Fruit fly (Drosophila melanogaster) whole organism, embryonic: ENCODE results near the gene Ilp6.

Source experiments
- ATbp ChIP-seq: fragments of 200-800 bp; sonication (Bioruptor generic); optimal IDR thresholded peaks from 2 replicates; lab custom pipeline; 2017; ENCODE audit warnings: missing biosample characterization, mild to moderate bottlenecking, missing genetic modification characterization, missing genetic modification reagents
- Atf-2 ChIP-seq: fragments of 200-800 bp; sonication (Bioruptor generic); optimal IDR thresholded peaks from 2 replicates; lab custom pipeline; 2016; ENCODE audit warnings: missing biosample characterization, missing genetic modification characterization
- CG1024 ChIP-seq: fragments of 200-800 bp; sonication (Bioruptor generic); IDR thresholded peaks from 2 replicates; pipeline ENCODE4 v1.3.6; 2022; ENCODE audit warnings: missing biosample characterization, missing genetic modification characterization
- CG11247 ChIP-seq: fragments of 200-800 bp; sonication (Bioruptor generic); IDR thresholded peaks from 2 replicates; pipeline ENCODE4 v1.3.6; 2022; ENCODE audit warnings: missing biosample characterization, missing genetic modification characterization
- CG11696 ChIP-seq: fragments of 200-800 bp; sonication (Bioruptor generic); IDR thresholded peaks from 2 replicates; pipeline ENCODE4 v1.3.6; 2022; ENCODE audit warnings: missing biosample characterization, missing genetic modification characterization
- CG14860 ChIP-seq: fragments of 200-800 bp; sonication (Bioruptor generic); IDR thresholded peaks from 3 replicates; pipeline ENCODE4 v1.3.6; 2022; ENCODE audit warnings: missing biosample characterization, missing genetic modification characterization; ENCODE audit not compliant: partially characterized antibody
- CG1603 ChIP-seq: fragments of 200-800 bp; sonication (Bioruptor generic); optimal IDR thresholded peaks from 2 replicates; lab custom pipeline; 2019; ENCODE audit warnings: missing biosample characterization, mild to moderate bottlenecking, missing genetic modification characterization, moderate library complexity
- CG17186 ChIP-seq: fragments of 200-800 bp; sonication (Bioruptor generic); optimal IDR thresholded peaks from 3 replicates; lab custom pipeline; 2017; ENCODE audit warnings: missing biosample characterization, missing genetic modification reagents, missing genetic modification characterization
- CG17361 ChIP-seq: fragments of 200-800 bp; sonication (Bioruptor generic); IDR thresholded peaks from 3 replicates; pipeline ENCODE4 v1.3.6; 2022; ENCODE audit warnings: missing biosample characterization, missing genetic modification characterization
- CG18599 ChIP-seq: fragments of 200-800 bp; sonication (Bioruptor generic); optimal IDR thresholded peaks from 3 replicates; lab custom pipeline; 2017; ENCODE audit warnings: missing biosample characterization, missing genetic modification characterization, mild to moderate bottlenecking, moderate library complexity, missing genetic modification reagents
- CG2678 ChIP-seq: fragments of 200-800 bp; sonication (Bioruptor generic); optimal IDR thresholded peaks from 3 replicates; lab custom pipeline; 2019; ENCODE audit warnings: missing biosample characterization, mild to moderate bottlenecking, missing genetic modification characterization, moderate library complexity
- CG31365 ChIP-seq: fragments of 200-800 bp; sonication (Bioruptor generic); optimal IDR thresholded peaks from 2 replicates; lab custom pipeline; 2018; ENCODE audit warnings: missing biosample characterization, mild to moderate bottlenecking, missing genetic modification characterization
- CG32772 ChIP-seq: fragments of 200-800 bp; sonication (Bioruptor generic); IDR thresholded peaks from 2 replicates; pipeline ENCODE4 v1.3.6; 2022; ENCODE audit warnings: missing biosample characterization, missing genetic modification characterization
- CG33557 ChIP-seq: fragments of 200-800 bp; sonication (Bioruptor generic); optimal IDR thresholded peaks from 2 replicates; lab custom pipeline; 2019; ENCODE audit warnings: missing biosample characterization, mild to moderate bottlenecking, missing genetic modification characterization, moderate library complexity
- CG3726 ChIP-seq: fragments of 200-800 bp; sonication (Bioruptor generic); IDR thresholded peaks from 3 replicates; pipeline ENCODE4, ENCODE4 v1.3.6; 2022; ENCODE audit warnings: missing biosample characterization, missing genetic modification characterization
- CG4617 ChIP-seq: fragments of 200-800 bp; sonication (Bioruptor generic); optimal IDR thresholded peaks from 3 replicates; lab custom pipeline; 2016; ENCODE audit warnings: missing biosample characterization, missing genetic modification characterization, borderline replicate concordance
- CG4820 ChIP-seq: fragments of 200-800 bp; sonication (Bioruptor generic); optimal IDR thresholded peaks from 3 replicates; lab custom pipeline; 2016; ENCODE audit warnings: missing biosample characterization, missing genetic modification characterization
- CG6654 ChIP-seq: fragments of 200-800 bp; sonication (Bioruptor generic); optimal IDR thresholded peaks from 2 replicates; lab custom pipeline; 2017; ENCODE audit warnings: missing biosample characterization, mild to moderate bottlenecking, missing genetic modification characterization
- CG6854 ChIP-seq: fragments of 200-800 bp; sonication (Bioruptor generic); optimal IDR thresholded peaks from 3 replicates; lab custom pipeline; 2017; ENCODE audit warnings: missing biosample characterization, mild to moderate bottlenecking, missing genetic modification characterization
- CG7745 ChIP-seq: fragments of 200-800 bp; sonication (Bioruptor generic); optimal IDR thresholded peaks from 2 replicates; lab custom pipeline; 2018; ENCODE audit warnings: missing biosample characterization, mild to moderate bottlenecking, missing genetic modification characterization, moderate library complexity
- CG7928 ChIP-seq: fragments of 200-800 bp; sonication (Bioruptor generic); optimal IDR thresholded peaks from 2 replicates; lab custom pipeline; 2017; ENCODE audit warnings: missing biosample characterization, mild to moderate bottlenecking, missing genetic modification characterization
- CG9876 ChIP-seq: fragments of 200-800 bp; sonication (Bioruptor generic); optimal IDR thresholded peaks from 2 replicates; lab custom pipeline; 2016; ENCODE audit warnings: missing biosample characterization, missing genetic modification characterization
- Camta ChIP-seq: fragments of 200-800 bp; sonication (Bioruptor generic); optimal IDR thresholded peaks from 2 replicates; lab custom pipeline; 2016; ENCODE audit warnings: missing biosample characterization, missing genetic modification characterization
- Dip2 ChIP-seq: fragments of 200-800 bp; sonication (Bioruptor generic); IDR thresholded peaks from 2 replicates; pipeline ENCODE4 v1.3.6; 2022; ENCODE audit warnings: missing biosample characterization, missing genetic modification characterization
- Doc3 ChIP-seq: fragments of 200-800 bp; sonication (Bioruptor generic); IDR thresholded peaks from 3 replicates; pipeline ENCODE4 v1.3.6; 2022; ENCODE audit warnings: missing biosample characterization, missing genetic modification characterization; ENCODE audit not compliant: partially characterized antibody
- E2f2 ChIP-seq: fragments of 200-800 bp; sonication (Bioruptor generic); IDR thresholded peaks from 2 replicates; pipeline ENCODE4 v1.3.6; 2022; ENCODE audit warnings: missing biosample characterization, missing genetic modification characterization
- Ets97D ChIP-seq: fragments of 200-800 bp; sonication (Bioruptor generic); optimal IDR thresholded peaks from 3 replicates; lab custom pipeline; 2016; ENCODE audit warnings: missing biosample characterization, missing genetic modification characterization
- Kr ChIP-seq: fragments of 200-800 bp; sonication (Bioruptor generic); optimal IDR thresholded peaks from 2 replicates; lab custom pipeline; 2017; ENCODE audit warnings: missing biosample characterization, mild to moderate bottlenecking, missing genetic modification characterization
- Mes4 ChIP-seq: fragments of 200-800 bp; sonication (Bioruptor generic); optimal IDR thresholded peaks from 2 replicates; lab custom pipeline; 2016; ENCODE audit warnings: missing biosample characterization, missing genetic modification characterization
- Myb ChIP-seq: fragments of 200-800 bp; sonication (Bioruptor generic); optimal IDR thresholded peaks from 2 replicates; lab custom pipeline; 2016; ENCODE audit warnings: missing biosample characterization, missing genetic modification characterization
- Opbp ChIP-seq: fragments of 200-800 bp; sonication (Bioruptor generic); IDR thresholded peaks from 3 replicates; pipeline ENCODE4 v1.3.6; 2022; ENCODE audit warnings: missing biosample characterization, missing genetic modification characterization; ENCODE audit not compliant: partially characterized antibody
- PHDP ChIP-seq: fragments of 200-800 bp; sonication (Bioruptor generic); optimal IDR thresholded peaks from 3 replicates; lab custom pipeline; 2018; ENCODE audit warnings: missing biosample characterization, mild to moderate bottlenecking, missing genetic modification characterization, moderate library complexity
- Scr ChIP-seq: fragments of 200-800 bp; sonication (Bioruptor generic); IDR thresholded peaks from 2 replicates; pipeline ENCODE4 v1.3.6; 2022; ENCODE audit warnings: missing biosample characterization, missing genetic modification characterization; ENCODE audit not compliant: partially characterized antibody
- Side ChIP-seq: fragments of 200-800 bp; sonication (Bioruptor generic); optimal IDR thresholded peaks from 2 replicates; lab custom pipeline; 2016; ENCODE audit warnings: missing biosample characterization, missing genetic modification characterization
- Ssrp ChIP-seq: fragments of 200-800 bp; sonication (Bioruptor generic); optimal IDR thresholded peaks from 2 replicates; lab custom pipeline; 2018; ENCODE audit warnings: missing biosample characterization, mild to moderate bottlenecking, missing genetic modification characterization, moderate library complexity
- Vsx1 ChIP-seq: fragments of 200-800 bp; sonication (Bioruptor generic); optimal IDR thresholded peaks from 2 replicates; lab custom pipeline; 2017; ENCODE audit warnings: missing biosample characterization, mild to moderate bottlenecking, missing genetic modification characterization, missing genetic modification reagents
- Xrp1 ChIP-seq: fragments of 200-800 bp; sonication (Bioruptor generic); IDR thresholded peaks from 2 replicates; pipeline ENCODE4 v1.3.6; 2022; ENCODE audit warnings: missing biosample characterization, missing genetic modification characterization
- bigmax ChIP-seq: fragments of 200-800 bp; sonication (Bioruptor generic); optimal IDR thresholded peaks from 2 replicates; lab custom pipeline; 2018; ENCODE audit warnings: missing biosample characterization, mild to moderate bottlenecking, missing genetic modification characterization
- croc ChIP-seq: fragments of 200-800 bp; sonication (Bioruptor generic); conservative IDR thresholded peaks from 3 replicates; pipeline ENCODE4 v1.3.6; 2022; ENCODE audit warnings: missing biosample characterization, missing genetic modification characterization
- crp ChIP-seq, 2 experiments: fragments of 200-800 bp; sonication (Bioruptor generic); optimal IDR thresholded peaks; 2 replicates in 1 of 2; 3 replicates in 1 of 2; lab custom pipeline; 2017; ENCODE audit warnings: missing biosample characterization in 2 of 2, missing genetic modification characterization in 2 of 2, mild to moderate bottlenecking in 1 of 2, moderate library complexity in 1 of 2
- da ChIP-seq: fragments of 200-800 bp; sonication (Bioruptor generic); optimal IDR thresholded peaks from 2 replicates; lab custom pipeline; 2016; ENCODE audit warnings: missing biosample characterization, missing genetic modification characterization
- dati ChIP-seq: fragments of 200-800 bp; sonication (Bioruptor generic); IDR thresholded peaks from 2 replicates; pipeline ENCODE4 v1.3.6; 2022; ENCODE audit warnings: missing biosample characterization, missing genetic modification characterization
- exex ChIP-seq: fragments of 200-800 bp; sonication (Bioruptor generic); optimal IDR thresholded peaks from 4 replicates; lab custom pipeline; 2018; ENCODE audit warnings: missing biosample characterization, mild to moderate bottlenecking, missing genetic modification characterization, moderate library complexity
- fd96Cb ChIP-seq: fragments of 200-800 bp; sonication (Bioruptor generic); optimal IDR thresholded peaks from 2 replicates; lab custom pipeline; 2018; ENCODE audit warnings: missing biosample characterization, mild to moderate bottlenecking, missing genetic modification characterization, moderate library complexity
- gcm ChIP-seq: fragments of 200-800 bp; sonication (Bioruptor generic); optimal IDR thresholded peaks from 2 replicates; lab custom pipeline; 2019; ENCODE audit warnings: missing biosample characterization, mild to moderate bottlenecking, missing genetic modification characterization, moderate library complexity
- lab ChIP-seq: fragments of 200-800 bp; sonication (Bioruptor generic); optimal IDR thresholded peaks from 3 replicates; lab custom pipeline; 2017; ENCODE audit warnings: missing biosample characterization, missing genetic modification characterization, mild to moderate bottlenecking, moderate library complexity, missing genetic modification reagents
- phol ChIP-seq: fragments of 200-800 bp; sonication (Bioruptor generic); optimal IDR thresholded peaks from 3 replicates; lab custom pipeline; 2018; ENCODE audit warnings: missing biosample characterization, mild to moderate bottlenecking, missing genetic modification characterization, moderate library complexity
- psq ChIP-seq: fragments of 200-800 bp; sonication (Bioruptor generic); optimal IDR thresholded peaks from 2 replicates; lab custom pipeline; 2017; ENCODE audit warnings: missing biosample characterization, missing genetic modification characterization
- stc ChIP-seq: fragments of 200-800 bp; sonication (Bioruptor generic); IDR thresholded peaks from 2 replicates; pipeline ENCODE4 v1.3.6; 2022; ENCODE audit warnings: missing biosample characterization, missing genetic modification characterization
- tna ChIP-seq: fragments of 200-800 bp; sonication (Bioruptor generic); IDR thresholded peaks from 2 replicates; pipeline ENCODE4 v1.3.6; 2022; ENCODE audit warnings: missing biosample characterization, missing genetic modification characterization; ENCODE audit not compliant: partially characterized antibody
- vvl ChIP-seq: fragments of 200-800 bp; sonication (Bioruptor generic); IDR thresholded peaks from 2 replicates; pipeline ENCODE4 v1.3.6; 2022; ENCODE audit warnings: missing biosample characterization, missing genetic modification characterization

Ilp6 gene

DNA sequence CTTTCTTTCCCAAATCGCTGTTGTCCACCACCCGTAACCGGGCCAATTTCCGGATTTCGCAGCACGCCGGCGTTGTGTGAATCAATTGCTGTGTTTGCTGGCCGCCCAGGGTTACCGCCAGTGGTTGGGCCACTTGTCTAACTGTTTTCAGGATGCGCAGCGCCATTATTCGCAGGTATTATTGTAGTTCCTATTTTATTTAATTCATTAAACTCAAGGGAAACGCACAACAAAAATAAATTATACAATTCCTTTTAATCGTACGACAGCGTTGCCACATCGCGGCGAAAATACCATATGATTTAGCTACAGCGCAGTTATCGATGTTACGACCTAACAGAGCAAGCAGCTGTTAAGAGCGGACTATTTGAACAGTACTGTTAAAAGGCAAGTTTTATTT is 9.9 kb upstream of the Ilp6 start, which contains the start of gene mRpL14 (continued):
- no peak for TF ChIP-seq CG32772 (GFP tag; lab: Robert Waterston, UW)
- TF ChIP-seq CG4617 (GFP tag; lab: Kevin White, UChicago): peak; percentile 52
- TF ChIP-seq croc (GFP tag; lab: Robert Waterston, UW): no peak
- TF ChIP-seq dati (GFP tag; lab: Robert Waterston, UW): no peak
- no peak for TF ChIP-seq CG3726
- TF ChIP-seq CG17361 (GFP tag; lab: Robert Waterston, UW): no peak
- no peak for TF ChIP-seq exex
- no peak for TF ChIP-seq CG18599 (GFP tag; lab: Kevin White, UChicago)
- TF ChIP-seq CG1603 (tag; lab: Kevin White, UChicago): peak; percentile 14
- TF ChIP-seq Camta (GFP tag; lab: Kevin White, UChicago): no peak
- TF ChIP-seq crp (GFP tag; optimal IDR thresholded peaks at IDR 0.05; lab: Kevin White, UChicago): peak; percentile 59 to 90
- TF ChIP-seq tna (GFP tag; lab: Robert Waterston, UW): no peak
- no peak for TF ChIP-seq ATbp (GFP tag; lab: Kevin White, UChicago)
- TF ChIP-seq Vsx1: no peak
- TF ChIP-seq CG4820 (GFP tag; lab: Kevin White, UChicago): no peak
- TF ChIP-seq Xrp1 (GFP tag; lab: Robert Waterston, UW): no peak
- no peak for TF ChIP-seq Opbp (GFP tag; lab: Robert Waterston, UW)
- TF ChIP-seq da (GFP tag; lab: Kevin White, UChicago): no peak
- TF ChIP-seq CG6854 (GFP tag; lab: Kevin White, UChicago): no peak
- TF ChIP-seq fd96Cb (tag; lab: Kevin White, UChicago): no peak
- TF ChIP-seq Ssrp (tag; lab: Kevin White, UChicago): no peak
- no peak for TF ChIP-seq stc (GFP tag; lab: Robert Waterston, UW)
- no peak for TF ChIP-seq gcm (GFP tag; lab: Kevin White, UChicago)
- TF ChIP-seq Scr (GFP tag; lab: Robert Waterston, UW): peak; percentile 27; the same call in 1 of the 2 replicates
- TF ChIP-seq CG9876 (GFP tag; lab: Kevin White, UChicago): no peak
- TF ChIP-seq CG11696 (GFP tag; lab: Robert Waterston, UW): no peak
- TF ChIP-seq CG2678: no peak
- TF ChIP-seq lab: no peak
- no peak for TF ChIP-seq Kr
- no peak for TF ChIP-seq CG31365 (tag; lab: Kevin White, UChicago)
- TF ChIP-seq Atf-2 (GFP tag; lab: Kevin White, UChicago): no peak
- TF ChIP-seq psq (GFP tag; lab: Kevin White, UChicago): no peak
- peak; percentile 78 for TF ChIP-seq E2f2
- no peak for TF ChIP-seq CG14860
- TF ChIP-seq Myb: no peak
- TF ChIP-seq CG17186: peak; percentile 8
- no peak for TF ChIP-seq CG1024 (GFP tag; lab: Robert Waterston, UW)
- TF ChIP-seq CG6654: no peak
- TF ChIP-seq CG7745 (tag; lab: Kevin White, UChicago): no peak
- no peak for TF ChIP-seq phol (tag; lab: Kevin White, UChicago)
- no peak for TF ChIP-seq Side (GFP tag; lab: Kevin White, UChicago)
- TF ChIP-seq PHDP: no peak
- no peak for TF ChIP-seq CG33557 (GFP tag; lab: Kevin White, UChicago)
- TF ChIP-seq bigmax (GFP tag; lab: Kevin White, UChicago): no peak
- peak; percentile 26; the same call in 1 of the 2 replicates for TF ChIP-seq vvl (GFP tag; lab: Robert Waterston, UW)
- no peak for TF ChIP-seq CG7928
- TF ChIP-seq Doc3: no peak
- TF ChIP-seq CG11247 (GFP tag; lab: Robert Waterston, UW): no peak
- no peak for TF ChIP-seq Dip2 (GFP tag; lab: Robert Waterston, UW)
- TF ChIP-seq Ets97D (GFP tag; lab: Kevin White, UChicago): no peak
- TF ChIP-seq Mes4 (GFP tag; lab: Kevin White, UChicago): no peak
